Worm (Caenorhabditis elegans): ENCODE data around the gene ech-9.

Gene ech-9

ce11 chrIV:10242458-10243123, 7.5 kb upstream of the ech-9 start (continued):
- TF ChIP-seq nhr-23 (tag; optimal IDR thresholded peaks at IDR 0.05) (no peak), lsy-2 (tag; optimal IDR thresholded peaks at IDR 0.05) (peak in 1 of 2 experiments; percentile 41)

ce11 chrIV:10241659-10242058, 6.5 kb upstream of the ech-9 start, which contains the start of gene lipl-7:
Gene lipl-7 (minus strand): TSS chrIV:10241823.
- TF ChIP-seq nhr-129 (tag; optimal IDR thresholded peaks at IDR 0.05) (no peak), nhr-10 (tag; optimal IDR thresholded peaks at IDR 0.05) (no peak), zag-1 (tag; optimal IDR thresholded peaks at IDR 0.05) (no peak), dmd-4 (tag; optimal IDR thresholded peaks at IDR 0.05) (no peak), mbf-1 (tag; optimal IDR thresholded peaks at IDR 0.05) (no peak)

DNA sequence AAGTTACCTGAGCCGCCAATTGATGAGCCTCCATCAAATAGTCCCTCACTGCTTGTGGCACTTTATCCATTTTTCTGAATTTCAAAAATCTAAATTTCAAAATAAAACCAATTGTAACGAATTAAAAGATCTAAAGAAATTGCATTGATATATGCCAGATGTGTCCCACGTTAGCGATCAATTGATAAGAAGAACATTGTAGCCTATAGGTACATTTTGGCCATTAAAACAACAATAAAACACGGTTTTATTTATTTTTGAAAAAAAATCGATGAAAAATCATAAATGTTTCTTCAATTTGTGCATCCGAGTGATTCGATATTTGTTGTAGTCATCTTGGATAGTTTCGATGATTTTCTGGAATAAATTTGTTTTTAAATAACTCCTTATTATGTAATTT, 3.9 kb upstream of the ech-9 start, which contains the start of gene ech-8:
Gene ech-8 (minus strand): TSS at position 132 of the 400 bp plus-strand sequence.
- peak; percentile 20 for TF ChIP-seq fos-1 (tag; optimal IDR thresholded peaks at IDR 0.05)
- no peak for TF ChIP-seq elt-3 (tag; optimal IDR thresholded peaks at IDR 0.05)
- peak; percentile 31 for TF ChIP-seq crh-2 (tag; optimal IDR thresholded peaks at IDR 0.05)
- no peak for TF ChIP-seq nhr-12 (tag; optimal IDR thresholded peaks at IDR 0.05)

ce11 chrIV:10236106-10236505, 977 bp upstream of the ech-9 start:
- peak; percentile 71 for TF ChIP-seq fos-1 (tag; optimal IDR thresholded peaks at IDR 0.05)
- TF ChIP-seq F13H6.1 (tag; optimal IDR thresholded peaks at IDR 0.05) = no peak

- TF ChIP-seq ceh-16 (tag; optimal IDR thresholded peaks at IDR 0.05) = no peak
- no peak for TF ChIP-seq ama-1 (optimal IDR thresholded peaks at IDR 0.05)
- no peak for TF ChIP-seq nhr-6 (tag; optimal IDR thresholded peaks at IDR 0.05)
- TF ChIP-seq unc-62 (GFP tag; optimal IDR thresholded peaks at IDR 0.05) = no peak
- TF ChIP-seq aly-2 (tag; optimal IDR thresholded peaks at IDR 0.05) = no peak
- no peak for TF ChIP-seq ztf-1 (GFP tag; conservative IDR thresholded peaks at IDR 0.05)
Observed at ce11 chrIV:10232456-10232855, 2.7 kb downstream of the ech-9 start, which contains the start of gene F01G10.4. Gene F01G10.4 (minus strand): TSS chrIV:10232556.

DNA sequence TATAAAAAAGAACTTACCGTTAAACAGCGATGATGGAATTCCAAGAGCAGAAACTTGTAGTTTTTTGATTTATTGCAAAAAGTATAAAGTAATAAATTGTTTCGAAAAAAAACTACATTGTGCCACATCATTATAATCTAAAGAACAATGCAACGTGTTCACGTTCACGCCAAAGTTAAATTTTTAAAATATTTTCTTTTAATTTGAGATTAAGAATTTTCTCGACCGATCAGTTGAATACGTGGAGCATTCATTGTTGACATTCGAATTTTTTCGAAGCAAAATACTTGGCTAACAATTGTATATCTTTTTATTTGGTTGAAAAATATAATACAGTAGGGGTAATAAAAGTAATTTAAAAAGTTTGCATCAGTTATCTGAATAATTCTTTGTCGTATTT, 4.2 kb downstream of the ech-9 start, which contains the start of gene F01G10.5:
Gene F01G10.5 (minus strand): TSS at position 101 of the 400 bp plus-strand sequence.
- TF ChIP-seq nhr-23 (tag; optimal IDR thresholded peaks at IDR 0.05) (no peak), ceh-82 (tag; optimal IDR thresholded peaks at IDR 0.05) (no peak), mbf-1 (tag; optimal IDR thresholded peaks at IDR 0.05) (no peak)

ce11 chrIV:10227534-10227933, 7.6 kb downstream of the ech-9 start, which contains the start of gene F01G10.6:
Gene F01G10.6 (minus strand): TSS chrIV:10227634.
- TF ChIP-seq egl-27 (tag; optimal IDR thresholded peaks at IDR 0.05) (no peak), elt-3 (tag; optimal IDR thresholded peaks at IDR 0.05) (no peak), nhr-6 (tag; optimal IDR thresholded peaks at IDR 0.05) (no peak), nhr-12 (tag; optimal IDR thresholded peaks at IDR 0.05) (no peak), R02D3.7 (tag; optimal IDR thresholded peaks at IDR 0.05) (no peak), skn-1 (tag; optimal IDR thresholded peaks at IDR 0.05) (no peak), unc-62 (GFP tag; optimal IDR thresholded peaks at IDR 0.05) (no peak), mdl-1 (tag; optimal IDR thresholded peaks at IDR 0.05) (no peak), nhr-129 (tag; optimal IDR thresholded peaks at IDR 0.05) (no peak), blmp-1 (tag; optimal IDR thresholded peaks at IDR 0.05; ENCODE audit: insufficient read depth) (no peak), ZK546.5 (tag; optimal IDR thresholded peaks at IDR 0.05) (no peak), sem-4 (tag; optimal IDR thresholded peaks at IDR 0.05) (no peak), unc-55 (GFP tag; optimal IDR thresholded peaks at IDR 0.05) (no peak), sma-9 (GFP tag; optimal IDR thresholded peaks at IDR 0.05) (no peak), sma-9 (tag; optimal IDR thresholded peaks at IDR 0.05) (no peak), fos-1 (tag; optimal IDR thresholded peaks at IDR 0.05) (no peak), nhr-25 (tag; optimal IDR thresholded peaks at IDR 0.05) (no peak), zag-1 (tag; optimal IDR thresholded peaks at IDR 0.05) (no peak), nhr-237 (tag; optimal IDR thresholded peaks at IDR 0.05) (no peak), crh-2 (tag; optimal IDR thresholded peaks at IDR 0.05) (no peak), mbf-1 (tag; optimal IDR thresholded peaks at IDR 0.05) (no peak)

Data from whole organism, L2 larva.